Worm (Caenorhabditis elegans) whole organism, L4 larva: ENCODE data around the gene cyp-33C7.

ENCODE experiments used
- F37D6.2 ChIP-seq: sonication (generic microtip); optimal IDR thresholded peaks from 2 replicates; lab custom pipeline; 2016; ENCODE audit warnings: mild to moderate bottlenecking, missing genetic modification characterization, missing compliant biosample characterization
- F49E8.2 ChIP-seq: sonication (generic microtip); optimal IDR thresholded peaks from 2 replicates; lab custom pipeline; 2016; ENCODE audit warnings: missing compliant biosample characterization, mild to moderate bottlenecking, missing genetic modification characterization, borderline replicate concordance
- aha-1 ChIP-seq: fragments of 150-350 bp; peaks from one replicate; lab custom pipeline; 2014; ENCODE audit warnings: missing biosample characterization, missing genetic modification characterization
- ceh-62 ChIP-seq: sonication (generic microtip); optimal IDR thresholded peaks from 2 replicates; lab custom pipeline; 2017; ENCODE audit warnings: missing biosample characterization, missing genetic modification characterization
- ctbp-1 ChIP-seq: fragments of 200-800 bp; sonication (Bioruptor generic); IDR thresholded peaks from 2 replicates; pipeline ENCODE4 v1.3.6; 2022; ENCODE audit warnings: missing genetic modification reagents, missing genetic modification characterization, missing compliant biosample characterization
- daf-12 ChIP-seq: fragments of 150-350 bp; optimal IDR thresholded peaks from 2 replicates; lab custom pipeline; 2014; ENCODE audit warnings: missing biosample characterization, missing genetic modification reagents, missing genetic modification characterization
- lin-13 ChIP-seq: fragments of 150-350 bp; optimal IDR thresholded peaks from 2 replicates; lab custom pipeline; 2014; ENCODE audit warnings: missing biosample characterization, missing genetic modification reagents, missing genetic modification characterization
- mdt-29 ChIP-seq: fragments of 200-800 bp; sonication (Bioruptor generic); IDR thresholded peaks from 2 replicates; pipeline ENCODE4 v1.3.6; 2022; ENCODE audit warnings: missing genetic modification reagents, missing genetic modification characterization, missing compliant biosample characterization
- mep-1 ChIP-seq: fragments of 150-350 bp; sonication (generic microtip); optimal IDR thresholded peaks from 3 replicates; lab custom pipeline; 2014; ENCODE audit warnings: missing biosample characterization, missing genetic modification characterization
- snpc-4 ChIP-seq: fragments of 150-350 bp; optimal IDR thresholded peaks from 2 replicates; lab custom pipeline; 2014; ENCODE audit warnings: missing biosample characterization, missing genetic modification characterization
- unc-62 ChIP-seq, 3 experiments: fragments of 150-350 bp in 1 of 3; sonication (generic microtip); optimal IDR thresholded peaks in 2 of 3; peaks in 1 of 3; 1 replicate in 1 of 3; 2 replicates in 2 of 3; lab custom pipeline; 2014 to 2017; ENCODE audit warnings: missing biosample characterization in 3 of 3, missing genetic modification characterization in 3 of 3, missing genetic modification reagents in 3 of 3, missing genotype in 1 of 3
- zip-2 ChIP-seq: fragments of 150-350 bp; optimal IDR thresholded peaks from 2 replicates; lab custom pipeline; 2014; ENCODE audit warnings: missing biosample characterization, missing genetic modification characterization

DNA sequence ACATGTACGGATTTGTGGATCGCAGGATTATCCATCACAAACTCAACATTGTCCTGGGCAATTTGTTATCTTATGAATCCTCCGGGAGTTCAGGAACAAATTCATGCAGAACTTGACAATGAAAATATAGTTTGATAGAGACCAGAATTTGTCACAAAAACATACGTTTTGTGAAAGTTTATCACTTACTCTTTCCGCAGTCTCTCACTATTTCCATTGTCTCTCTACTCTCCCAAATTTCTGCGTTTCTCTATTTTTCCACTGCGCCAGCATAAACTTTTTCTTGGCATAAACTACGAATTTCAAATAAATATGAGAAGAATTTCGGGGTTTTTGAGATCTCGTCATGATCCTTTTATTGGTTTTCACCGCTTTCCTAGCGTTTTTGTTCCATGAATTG, 7.7 kb upstream of the cyp-33C7 start, which contains the start of gene cyp-33C3:
- TF ChIP-seq snpc-4 (tag; lab: Kevin White, UChicago) (no peak), daf-12 (tag; lab: Kevin White, UChicago) (no peak), unc-62 (GFP tag; optimal IDR thresholded peaks at IDR 0.05 in 1 of 2; lab: Kevin White, UChicago) (no peak), unc-62 (tag; optimal IDR thresholded peaks at IDR 0.05; lab: Kevin White, UChicago) (no peak), ctbp-1 (no peak), zip-2 (no peak), mdt-29 (no peak), ceh-62 (tag; lab: Kevin White, UChicago) (no peak), F49E8.2 (tag; lab: Kevin White, UChicago) (no peak), aha-1 (tag; lab: Kevin White, UChicago) (no peak), F37D6.2 (tag; lab: Kevin White, UChicago) (no peak), mep-1 (tag; lab: Kevin White, UChicago) (no peak), lin-13 (no peak)
